Fruit fly (Drosophila melanogaster): Measurements from ENCODE around the gene Cpr67Fa1.
A peak's percentile ranks its signal among the peaks of the same experiment; 100 is the strongest.

Cpr67Fa1 gene

dm6 chr3L:10852347-10853130, 37.3 kb upstream of the Cpr67Fa1 start (continued):
- TF ChIP-seq CG9139 (GFP tag; optimal IDR thresholded peaks at IDR 0.05) = peak; percentile 99
- TF ChIP-seq CG11294 (GFP tag; IDR thresholded peaks at IDR 0.05) = peak; percentile 65
- peak; percentile 99 for TF ChIP-seq ss (GFP tag; optimal IDR thresholded peaks at IDR 0.05)
- peak; percentile 82 for TF ChIP-seq CG32006 (GFP tag; optimal IDR thresholded peaks at IDR 0.05)
- peak; percentile 88 for TF ChIP-seq CG1621 (tag; optimal IDR thresholded peaks at IDR 0.05)
- TF ChIP-seq CG10631 (GFP tag; optimal IDR thresholded peaks at IDR 0.05) = peak; percentile 81
- TF ChIP-seq Sox15 (GFP tag; optimal IDR thresholded peaks at IDR 0.05) = no peak
- peak; percentile 75 for TF ChIP-seq esn (GFP tag; optimal IDR thresholded peaks at IDR 0.05)
- TF ChIP-seq dac (GFP tag; optimal IDR thresholded peaks at IDR 0.05) = peak; percentile 86
- TF ChIP-seq CG10669 (GFP tag; optimal IDR thresholded peaks at IDR 0.05) = peak; percentile 88
- TF ChIP-seq fd59A (GFP tag; optimal IDR thresholded peaks at IDR 0.05) = peak; percentile 82
- peak; percentile 74 for TF ChIP-seq CG3032 (tag; optimal IDR thresholded peaks at IDR 0.05)
- TF ChIP-seq Hr39 (GFP tag; optimal IDR thresholded peaks at IDR 0.05) = peak; percentile 60
- peak; percentile 31 for TF ChIP-seq Ets21C (GFP tag; optimal IDR thresholded peaks at IDR 0.05)
- TF ChIP-seq Ets96B (tag; optimal IDR thresholded peaks at IDR 0.05) = peak; percentile 83

dm6 chr3L:10853131-10853471, 36.7 kb upstream of the Cpr67Fa1 start:
- no peak for TF ChIP-seq Sox14 (GFP tag; optimal IDR thresholded peaks at IDR 0.05)
- no peak for TF ChIP-seq Met (GFP tag; optimal IDR thresholded peaks at IDR 0.05)
- no peak for TF ChIP-seq achi (GFP tag; optimal IDR thresholded peaks at IDR 0.05)
- no peak for TF ChIP-seq cyc (GFP tag; optimal IDR thresholded peaks at IDR 0.05)
- TF ChIP-seq vri (GFP tag; optimal IDR thresholded peaks at IDR 0.05) = no peak
- TF ChIP-seq Smox (GFP tag; optimal IDR thresholded peaks at IDR 0.05) = no peak
- TF ChIP-seq svp (GFP tag) = no peak
- TF ChIP-seq fd85E (GFP tag; optimal IDR thresholded peaks at IDR 0.05) = no peak
- no peak for TF ChIP-seq CG8632 (GFP tag; optimal IDR thresholded peaks at IDR 0.05)
- TF ChIP-seq esn (GFP tag; optimal IDR thresholded peaks at IDR 0.05) = no peak
- peak in 1 of 2 experiments; percentile 58 for TF ChIP-seq salr (GFP tag; optimal IDR thresholded peaks at IDR 0.05)
- no peak for TF ChIP-seq CG10631 (GFP tag; optimal IDR thresholded peaks at IDR 0.05)
- no peak for TF ChIP-seq net (GFP tag; optimal IDR thresholded peaks at IDR 0.05)
- no peak for TF ChIP-seq CG6808 (GFP tag; optimal IDR thresholded peaks at IDR 0.05)
- no peak for TF ChIP-seq CG3919 (GFP tag; optimal IDR thresholded peaks at IDR 0.05)
- no peak for TF ChIP-seq CG11902 (GFP tag; optimal IDR thresholded peaks at IDR 0.05)
- peak; percentile 28 for TF ChIP-seq CG32006 (GFP tag; optimal IDR thresholded peaks at IDR 0.05)
- no peak for TF ChIP-seq fkh (GFP tag; optimal IDR thresholded peaks at IDR 0.05)
- no peak for TF ChIP-seq pdm3 (GFP tag; optimal IDR thresholded peaks at IDR 0.05)
- TF ChIP-seq Lpt (GFP tag; optimal IDR thresholded peaks at IDR 0.05) = peak; percentile 56
- TF ChIP-seq CG11294 (GFP tag; IDR thresholded peaks at IDR 0.05) = 0 out of 2 replicates have a peak, but pooled peaks have one; percentile 4
- no peak for TF ChIP-seq lz (GFP tag; optimal IDR thresholded peaks at IDR 0.05)
- peak; percentile 9 for TF ChIP-seq CG8319 (GFP tag; optimal IDR thresholded peaks at IDR 0.05)
- no peak for TF ChIP-seq CG16779 (tag; optimal IDR thresholded peaks at IDR 0.05)
- TF ChIP-seq CG11762 (GFP tag; optimal IDR thresholded peaks at IDR 0.05; ENCODE audit: insufficient read depth) = peak; percentile 32
- TF ChIP-seq Hr39 (GFP tag; optimal IDR thresholded peaks at IDR 0.05) = no peak
- no peak; the same call in 2 of the 3 replicates for TF ChIP-seq CG6163 (GFP tag; IDR thresholded peaks at IDR 0.05)
- no peak for TF ChIP-seq CG8119 (GFP tag; IDR thresholded peaks at IDR 0.05)
- no peak for TF ChIP-seq dsx (GFP tag; optimal IDR thresholded peaks at IDR 0.05; ENCODE audit: poor library complexity, severe bottlenecking)
- TF ChIP-seq Blimp-1 (GFP tag; optimal IDR thresholded peaks at IDR 0.05) = peak; percentile 19

Measured in whole organism, prepupa.